Worm (Caenorhabditis elegans) whole organism, early embryonic: Measurements from ENCODE around the gene srh-1.

Experiments used
- ama-1 ChIP-seq: fragments of 150-350 bp; optimal IDR thresholded peaks from 2 replicates; lab custom pipeline; 2014
- tbx-11 ChIP-seq: fragments of 200-800 bp; sonication (Bioruptor generic); IDR thresholded peaks from 2 replicates; pipeline ENCODE4 v1.3.6; 2022; ENCODE audit warnings: missing genetic modification characterization, missing compliant biosample characterization

- no peak for TF ChIP-seq tbx-11
- no peak for TF ChIP-seq ama-1 (lab: Kevin White, UChicago)
Observed at ce11 chrV:11492456-11492855, 6.8 kb downstream of the srh-1 start, which contains the start of gene T11F9.21.
